Fruit fly (Drosophila melanogaster): Measurements from ENCODE around the gene Ucp4B.

The Ucp4B gene

DNA sequence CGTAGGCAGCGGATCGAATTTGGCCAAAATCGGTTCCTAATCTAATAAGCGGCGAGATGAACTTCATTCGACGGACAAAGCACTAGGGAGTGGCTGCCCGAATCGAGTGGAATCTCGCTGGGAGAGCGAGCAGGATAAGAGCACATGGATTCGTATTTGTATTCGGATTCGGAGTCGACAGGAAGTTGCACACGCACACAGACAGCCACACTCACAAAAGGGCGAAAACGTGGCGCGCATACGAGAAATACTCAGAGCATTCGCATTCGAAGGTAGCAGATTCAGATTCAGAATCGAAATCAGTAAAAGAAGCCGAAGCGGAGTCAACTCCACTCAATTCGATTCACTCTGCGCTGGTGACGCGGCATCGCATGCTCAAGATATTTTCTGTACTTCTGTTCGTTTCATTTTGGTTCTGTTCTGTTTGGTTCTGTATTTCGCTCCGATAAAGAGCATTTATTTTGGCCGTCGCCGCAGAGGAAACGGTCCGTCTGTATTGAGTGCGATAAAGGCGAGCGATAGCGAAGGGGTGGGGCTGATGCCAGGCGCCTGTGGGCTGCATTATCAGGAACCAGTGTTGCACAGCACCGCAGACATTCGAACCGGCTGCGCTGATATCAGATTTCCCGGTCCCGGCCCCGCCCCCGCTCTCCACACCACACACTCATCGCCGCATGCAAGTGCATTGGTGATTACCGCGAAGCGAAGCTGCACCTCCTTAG, 8.8 kb downstream of the Ucp4B start:
- no peak for TF ChIP-seq N (GFP tag; optimal IDR thresholded peaks at IDR 0.05)
- TF ChIP-seq tai (GFP tag; optimal IDR thresholded peaks at IDR 0.05): no peak
- TF ChIP-seq Vsx2 (GFP tag; optimal IDR thresholded peaks at IDR 0.05; ENCODE audit: partially characterized antibody): no peak
- TF ChIP-seq sv (GFP tag; optimal IDR thresholded peaks at IDR 0.05): no peak
- TF ChIP-seq Myc (optimal IDR thresholded peaks at IDR 0.05): no peak
- no peak for TF ChIP-seq jim (GFP tag; optimal IDR thresholded peaks at IDR 0.05)
- peak; percentile 67 for TF ChIP-seq Jra (GFP tag; optimal IDR thresholded peaks at IDR 0.05)
- TF ChIP-seq Mio (GFP tag; optimal IDR thresholded peaks at IDR 0.05): peak; percentile 37
- TF ChIP-seq lola (GFP tag; optimal IDR thresholded peaks at IDR 0.05): no peak
- TF ChIP-seq woc (GFP tag; optimal IDR thresholded peaks at IDR 0.05): peak; percentile 37
- TF ChIP-seq Hr83 (GFP tag; optimal IDR thresholded peaks at IDR 0.05; ENCODE audit: poor library complexity, severe bottlenecking): peak; percentile 70
- TF ChIP-seq Hr78 (GFP tag; optimal IDR thresholded peaks at IDR 0.05): peak; percentile 3
- TF ChIP-seq usp (GFP tag; optimal IDR thresholded peaks at IDR 0.05): no peak
- TF ChIP-seq Dfd (GFP tag; optimal IDR thresholded peaks at IDR 0.05): no peak
- peak; percentile 50 for TF ChIP-seq br (GFP tag; optimal IDR thresholded peaks at IDR 0.05)
- peak; percentile 78 for TF ChIP-seq Rel (GFP tag; optimal IDR thresholded peaks at IDR 0.05)
- peak; percentile 72 for TF ChIP-seq Rel (tag; optimal IDR thresholded peaks at IDR 0.05)
- TF ChIP-seq GATAd (GFP tag; optimal IDR thresholded peaks at IDR 0.05): no peak
- TF ChIP-seq OdsH (GFP tag; optimal IDR thresholded peaks at IDR 0.05): peak; percentile 34
- no peak for TF ChIP-seq ey (GFP tag; optimal IDR thresholded peaks at IDR 0.05)
- TF ChIP-seq pan (optimal IDR thresholded peaks at IDR 0.05): no peak
- peak; percentile 38 for TF ChIP-seq rgr (GFP tag; optimal IDR thresholded peaks at IDR 0.05)
- TF ChIP-seq foxo (GFP tag; optimal IDR thresholded peaks at IDR 0.05): peak; percentile 18 to 24
- peak; percentile 7 for TF ChIP-seq Sp1 (GFP tag; optimal IDR thresholded peaks at IDR 0.05)
- peak; percentile 53 for TF ChIP-seq Hnf4 (GFP tag; optimal IDR thresholded peaks at IDR 0.05)
- TF ChIP-seq HLH106 (tag; optimal IDR thresholded peaks at IDR 0.05): peak; percentile 21
- TF ChIP-seq dmrt93B (GFP tag; optimal IDR thresholded peaks at IDR 0.05): no peak
- TF ChIP-seq h (GFP tag; optimal IDR thresholded peaks at IDR 0.05): peak; percentile 79
- no peak for TF ChIP-seq fru (GFP tag; optimal IDR thresholded peaks at IDR 0.05)
- no peak for TF ChIP-seq sage (GFP tag; optimal IDR thresholded peaks at IDR 0.05)
- TF ChIP-seq psq (GFP tag; optimal IDR thresholded peaks at IDR 0.05): peak; percentile 23
- peak; percentile 94 for TF ChIP-seq CrebA (GFP tag; optimal IDR thresholded peaks at IDR 0.05; ENCODE audit: borderline replicate concordance)
- TF ChIP-seq brk (GFP tag; optimal IDR thresholded peaks at IDR 0.05): peak; percentile 70
- no peak for TF ChIP-seq Dif (GFP tag; optimal IDR thresholded peaks at IDR 0.05; ENCODE audit: partially characterized antibody)
- TF ChIP-seq Abd-B (GFP tag; optimal IDR thresholded peaks at IDR 0.05): no peak
- no peak for TF ChIP-seq dl (GFP tag; optimal IDR thresholded peaks at IDR 0.05; ENCODE audit: insufficient read depth in 1 of 2, partially characterized antibody in 2 of 2)
- no peak for TF ChIP-seq CG9705 (GFP tag; optimal IDR thresholded peaks at IDR 0.05)
- TF ChIP-seq CG32264 (GFP tag; optimal IDR thresholded peaks at IDR 0.05): no peak
- TF ChIP-seq dsf (GFP tag; optimal IDR thresholded peaks at IDR 0.05; ENCODE audit: borderline replicate concordance): no peak

DNA sequence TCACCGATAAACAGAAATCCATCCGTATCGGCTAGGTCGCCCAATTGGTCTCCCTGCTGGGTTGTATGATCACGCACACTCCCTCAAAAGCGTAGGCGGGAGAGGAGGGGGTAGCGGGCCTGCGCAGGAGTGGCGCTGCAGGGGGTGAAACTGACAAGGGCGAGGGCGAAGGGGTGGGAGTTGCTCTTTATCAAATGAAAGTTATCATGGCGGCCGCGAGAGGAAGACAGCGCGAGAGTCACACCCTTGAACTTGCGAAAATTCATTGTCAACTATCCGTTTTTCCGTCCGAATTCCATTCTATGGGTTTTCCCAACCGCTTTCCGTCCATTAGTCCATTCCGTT, 9.4 kb downstream of the Ucp4B start:
- TF ChIP-seq Dif (GFP tag; optimal IDR thresholded peaks at IDR 0.05; ENCODE audit: partially characterized antibody): peak; percentile 4
- no peak for TF ChIP-seq sage (GFP tag; optimal IDR thresholded peaks at IDR 0.05)
- TF ChIP-seq dmrt93B (GFP tag; optimal IDR thresholded peaks at IDR 0.05): peak; percentile 4
